Worm (Caenorhabditis elegans): ENCODE results near the gene ret-1.
A peak's percentile ranks its signal among the peaks of the same experiment; 100 is the strongest.

The ret-1 gene

DNA sequence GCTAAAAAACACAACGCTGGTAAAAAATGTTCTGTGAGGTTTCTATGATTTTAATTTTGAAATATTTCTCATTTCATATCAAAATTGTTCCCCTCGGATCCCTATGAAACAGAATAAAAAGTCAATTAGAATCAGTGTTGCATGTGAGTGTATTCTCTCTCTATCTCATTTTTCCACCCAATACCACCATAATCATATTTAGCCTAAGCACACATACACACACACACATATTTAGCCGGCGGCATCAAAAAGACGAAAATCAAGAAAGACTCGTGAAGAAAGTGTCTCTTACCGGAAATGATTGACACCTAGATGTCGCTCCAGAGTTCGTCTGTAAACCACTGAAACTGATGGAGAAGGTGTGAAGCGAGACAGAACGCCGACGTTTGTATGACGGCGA is 7.0 kb upstream of the ret-1 start:
- no peak for TF ChIP-seq dao-5 (tag; optimal IDR thresholded peaks at IDR 0.05)
- no peak for TF ChIP-seq him-1 (tag; optimal IDR thresholded peaks at IDR 0.05)

DNA sequence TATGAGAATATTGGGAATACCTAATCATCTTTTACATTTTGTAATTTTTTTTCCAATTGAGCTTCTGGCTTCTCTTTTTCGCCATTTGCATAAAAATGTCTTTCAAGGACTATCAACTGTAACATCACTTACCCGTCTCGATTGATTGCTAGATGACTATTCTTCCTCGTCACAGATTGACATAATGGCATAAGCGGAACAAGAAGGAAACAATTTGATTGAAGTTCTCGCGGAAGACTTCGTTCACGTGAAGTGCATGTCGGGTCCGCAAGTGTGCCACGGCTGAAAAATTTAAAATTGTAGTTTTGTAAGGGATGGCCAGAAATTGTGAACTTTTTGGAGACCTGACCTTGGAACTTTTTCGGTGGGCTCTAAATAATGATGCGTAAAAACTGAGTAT is 6.5 kb upstream of the ret-1 start:
- no peak for TF ChIP-seq W03F9.2 (tag; optimal IDR thresholded peaks at IDR 0.05)
- TF ChIP-seq him-1 (tag; optimal IDR thresholded peaks at IDR 0.05) = no peak
- TF ChIP-seq dao-5 (tag; optimal IDR thresholded peaks at IDR 0.05) = no peak

DNA sequence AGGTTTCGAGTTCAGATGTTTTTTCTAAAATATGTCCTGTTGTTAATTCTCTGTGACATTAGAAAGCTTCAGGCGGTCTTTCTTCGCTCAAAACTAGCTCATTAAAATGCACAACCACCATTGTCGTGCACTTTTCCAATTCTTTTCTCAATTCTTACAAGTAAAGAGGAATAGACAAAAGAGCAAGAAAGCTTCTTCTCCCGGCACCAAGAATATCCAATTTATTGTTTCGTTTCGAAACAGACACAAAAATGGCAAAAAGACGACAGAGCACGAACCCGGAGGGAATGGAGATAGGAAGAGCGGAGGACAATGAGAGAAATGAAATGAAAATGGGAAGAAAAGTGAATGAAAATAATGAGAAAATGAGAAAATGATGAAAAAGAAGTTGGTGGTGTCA is 5.4 kb upstream of the ret-1 start:
- TF ChIP-seq W03F9.2 (tag; optimal IDR thresholded peaks at IDR 0.05) = no peak
- no peak for TF ChIP-seq him-1 (tag; optimal IDR thresholded peaks at IDR 0.05)
- no peak for TF ChIP-seq dao-5 (tag; optimal IDR thresholded peaks at IDR 0.05)

DNA sequence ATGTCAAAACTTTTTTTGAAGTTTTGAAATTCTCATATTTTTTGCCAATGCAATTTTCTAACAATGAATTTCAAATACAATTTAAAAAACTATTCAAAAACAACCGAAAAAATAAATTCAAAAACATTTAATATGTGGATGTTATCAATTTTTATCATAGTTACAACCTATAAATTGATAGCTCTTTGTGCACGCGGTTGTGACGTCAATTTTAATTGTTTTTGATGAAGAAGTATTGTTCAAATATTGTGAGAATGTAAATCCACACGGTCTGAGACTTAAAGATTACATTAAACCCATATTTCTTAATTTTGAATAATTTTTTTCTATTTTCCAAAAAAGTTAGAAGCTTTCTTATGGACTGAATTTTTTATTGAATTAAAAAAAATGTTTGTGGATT is 4.8 kb upstream of the ret-1 start:
- TF ChIP-seq W03F9.2 (tag; optimal IDR thresholded peaks at IDR 0.05) = no peak
- TF ChIP-seq dao-5 (tag; optimal IDR thresholded peaks at IDR 0.05) = no peak
- TF ChIP-seq him-1 (tag; optimal IDR thresholded peaks at IDR 0.05) = no peak

DNA sequence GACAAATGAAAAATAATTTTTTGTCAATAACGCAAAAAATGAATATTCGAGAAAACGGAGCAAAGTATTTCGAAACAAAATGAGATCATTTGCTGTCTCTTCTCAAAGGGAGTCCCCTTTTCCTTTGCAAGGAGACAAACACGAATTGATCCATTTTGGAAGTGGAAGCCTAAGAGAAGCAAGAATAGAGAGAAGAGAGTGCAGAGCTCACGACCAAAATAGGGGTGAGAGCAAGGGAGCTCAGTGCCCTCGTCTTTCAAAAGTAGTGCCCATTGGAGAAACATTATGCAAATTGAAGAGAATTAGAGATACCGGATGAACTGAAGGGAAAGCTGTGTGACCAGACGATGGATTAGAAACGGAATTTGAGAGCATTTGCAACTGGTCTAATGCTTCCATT is 4.0 kb upstream of the ret-1 start:
- TF ChIP-seq dao-5 (tag; optimal IDR thresholded peaks at IDR 0.05) (no peak), him-1 (tag; optimal IDR thresholded peaks at IDR 0.05) (peak; percentile 38)

DNA sequence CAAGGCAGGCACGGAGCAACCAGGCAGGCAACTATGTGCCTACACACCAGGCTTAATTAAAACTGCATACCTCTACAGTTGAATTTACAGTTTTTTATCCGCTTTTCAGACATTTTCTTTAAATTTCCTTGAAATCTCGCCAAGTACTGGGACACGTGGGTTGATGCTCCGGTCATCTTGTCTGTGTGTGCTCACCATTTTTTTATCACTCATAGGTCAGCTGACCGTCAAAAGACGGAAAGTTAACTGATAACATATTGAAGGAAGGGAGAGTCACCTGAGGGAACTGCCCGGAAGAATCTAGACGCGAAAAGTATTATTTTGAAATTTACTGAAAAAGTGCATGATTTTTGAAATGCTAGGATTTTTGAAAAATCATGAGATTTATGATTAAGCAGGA is 3.3 kb upstream of the ret-1 start:
- no peak for TF ChIP-seq him-1 (tag; optimal IDR thresholded peaks at IDR 0.05)
- TF ChIP-seq W03F9.2 (tag; optimal IDR thresholded peaks at IDR 0.05) = no peak

DNA sequence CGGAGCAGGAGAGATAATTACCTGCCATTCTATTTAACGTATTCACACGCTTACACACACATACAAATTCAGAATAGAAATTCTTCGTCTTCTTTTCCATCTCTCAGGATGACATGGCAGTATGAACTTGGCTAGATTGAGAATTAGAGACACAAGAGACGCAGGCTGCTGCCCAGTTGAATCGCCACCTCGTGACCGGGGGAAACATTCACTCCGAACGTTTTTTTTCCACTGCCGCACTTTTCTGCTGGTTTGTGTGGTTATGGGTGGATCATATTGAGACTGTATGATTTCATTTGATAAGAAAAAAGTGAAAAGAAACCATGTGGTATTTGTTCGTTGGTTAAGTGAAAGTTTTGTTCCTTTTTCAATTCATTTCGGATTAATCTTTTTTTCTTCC is 2.4 kb upstream of the ret-1 start:
- TF ChIP-seq W03F9.2 (tag; optimal IDR thresholded peaks at IDR 0.05) = peak; percentile 64
- TF ChIP-seq him-1 (tag; optimal IDR thresholded peaks at IDR 0.05) = no peak
- TF ChIP-seq dao-5 (tag; optimal IDR thresholded peaks at IDR 0.05) = no peak

DNA sequence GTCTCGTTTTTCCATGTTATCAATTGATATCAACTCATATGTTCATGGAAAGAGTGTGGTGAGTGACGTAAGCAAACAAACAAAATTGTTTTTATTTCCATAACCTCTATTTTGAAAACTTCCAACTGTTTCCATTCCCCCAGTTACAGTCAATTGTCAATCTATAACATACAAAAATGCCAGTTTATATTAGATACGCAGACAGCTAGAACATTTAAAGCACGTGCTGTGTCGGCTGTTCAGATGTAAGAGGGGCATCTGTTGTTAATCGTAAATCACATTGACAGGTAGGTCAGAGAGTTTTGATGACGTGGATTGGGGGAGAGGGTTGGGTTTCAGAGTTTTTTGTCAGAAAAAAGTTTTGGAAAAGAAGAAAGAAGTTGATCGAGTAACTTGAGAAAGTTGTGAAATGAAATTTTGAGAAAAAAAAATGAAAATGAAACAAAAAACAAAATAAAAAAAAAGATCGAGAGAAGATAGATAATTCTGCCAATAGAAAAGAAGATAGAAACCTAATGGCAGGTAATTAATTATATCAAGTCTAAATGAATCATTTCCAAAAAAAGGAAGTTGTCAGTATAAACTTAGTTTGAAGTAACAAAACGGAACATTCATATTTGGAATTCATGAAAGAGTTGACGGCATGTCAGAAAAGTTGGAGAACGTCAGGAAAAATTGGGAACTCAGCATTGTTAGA is 1.4 kb upstream of the ret-1 start:
- TF ChIP-seq dao-5 (tag; optimal IDR thresholded peaks at IDR 0.05) = no peak
- peak; percentile 54 for TF ChIP-seq W03F9.2 (tag; optimal IDR thresholded peaks at IDR 0.05)
- TF ChIP-seq him-1 (tag; optimal IDR thresholded peaks at IDR 0.05) = no peak

DNA sequence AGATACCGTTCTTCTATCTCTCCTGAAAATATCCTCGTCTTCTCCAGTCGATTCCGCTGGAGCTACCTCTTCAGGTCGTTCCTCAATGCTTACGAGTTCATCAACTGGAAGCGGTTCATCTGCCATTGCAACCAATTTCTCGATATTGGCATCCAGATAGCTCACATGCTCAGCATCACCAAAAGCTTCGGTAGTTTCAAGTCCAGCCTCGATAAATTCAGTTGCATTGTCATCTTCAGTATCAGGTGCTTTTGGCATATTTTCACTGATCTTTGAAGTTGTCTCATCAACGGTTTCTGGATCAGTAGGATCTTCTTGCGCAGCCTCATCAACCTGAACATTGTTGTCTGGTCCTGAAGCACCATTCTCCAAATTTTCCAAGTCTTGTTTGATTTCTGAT is 5.6 kb downstream of the ret-1 start:
- TF ChIP-seq dao-5 (tag; optimal IDR thresholded peaks at IDR 0.05) = no peak

DNA sequence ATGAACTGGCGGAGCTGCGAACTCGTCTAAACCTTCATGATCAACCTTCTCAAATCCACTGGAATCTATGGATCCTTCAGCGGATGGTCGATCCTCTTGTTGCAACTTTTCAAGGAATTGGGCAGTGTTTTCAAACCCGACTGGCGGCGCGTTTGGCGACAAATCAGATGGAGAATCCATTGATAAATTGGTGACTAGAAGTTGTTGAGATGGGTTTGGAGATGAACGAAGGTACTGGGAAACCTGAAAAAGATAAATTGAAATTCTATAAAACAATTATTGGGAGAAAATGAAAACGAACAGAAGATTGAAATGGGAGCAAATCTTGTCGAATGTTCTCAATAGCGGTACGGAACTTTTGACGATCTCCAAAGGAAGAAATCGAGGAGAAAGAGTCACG is 9.1 kb downstream of the ret-1 start:
- TF ChIP-seq him-1 (tag; optimal IDR thresholded peaks at IDR 0.05) = no peak
- no peak for TF ChIP-seq dao-5 (tag; optimal IDR thresholded peaks at IDR 0.05)
- TF ChIP-seq W03F9.2 (tag; optimal IDR thresholded peaks at IDR 0.05) = no peak

DNA sequence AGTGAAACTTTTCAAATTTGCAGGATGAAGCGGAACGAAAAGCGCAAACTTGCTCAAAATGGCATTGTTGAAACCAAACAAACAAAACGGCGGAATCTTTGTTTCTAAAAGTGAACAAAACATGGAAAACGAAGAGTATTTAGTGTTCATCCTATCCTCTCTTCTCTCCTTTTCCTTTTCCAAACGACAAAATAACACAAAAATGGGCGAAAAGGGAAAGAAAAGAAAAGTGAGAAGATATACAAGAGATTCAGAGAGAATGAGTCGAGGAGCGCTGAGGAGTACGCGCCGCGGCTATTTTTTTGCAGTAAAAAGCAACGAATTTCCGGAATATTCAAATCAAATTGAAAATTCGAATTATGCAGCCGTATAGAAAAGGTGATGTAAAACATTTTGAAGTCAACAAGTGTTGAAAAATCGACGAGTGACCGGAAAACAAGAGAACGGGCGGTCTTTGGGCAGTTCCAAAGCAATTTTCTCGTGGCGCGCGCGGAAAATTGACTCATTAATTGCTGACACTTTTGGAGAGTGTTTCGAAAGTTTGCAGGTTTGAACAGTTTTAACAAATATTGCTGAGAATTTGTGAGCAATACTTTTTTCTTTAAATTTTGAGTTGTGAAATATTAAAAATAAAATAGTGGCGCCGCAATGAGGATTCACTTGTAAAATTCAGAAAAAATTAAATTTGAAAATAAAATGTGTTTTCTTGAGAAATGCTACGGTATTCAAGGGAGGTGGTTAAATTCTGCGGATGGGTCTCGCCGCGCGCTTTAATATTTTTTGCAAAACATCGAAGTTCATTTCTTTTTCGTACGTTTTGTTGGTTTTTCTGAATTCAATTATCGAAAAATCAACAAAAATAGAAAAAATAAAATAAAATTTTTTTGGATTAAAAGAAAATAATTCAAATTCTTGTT is 11.9 kb downstream of the ret-1 start:
- TF ChIP-seq W03F9.2 (tag; optimal IDR thresholded peaks at IDR 0.05) (no peak), dao-5 (tag; optimal IDR thresholded peaks at IDR 0.05) (no peak), him-1 (tag; optimal IDR thresholded peaks at IDR 0.05) (no peak)

DNA sequence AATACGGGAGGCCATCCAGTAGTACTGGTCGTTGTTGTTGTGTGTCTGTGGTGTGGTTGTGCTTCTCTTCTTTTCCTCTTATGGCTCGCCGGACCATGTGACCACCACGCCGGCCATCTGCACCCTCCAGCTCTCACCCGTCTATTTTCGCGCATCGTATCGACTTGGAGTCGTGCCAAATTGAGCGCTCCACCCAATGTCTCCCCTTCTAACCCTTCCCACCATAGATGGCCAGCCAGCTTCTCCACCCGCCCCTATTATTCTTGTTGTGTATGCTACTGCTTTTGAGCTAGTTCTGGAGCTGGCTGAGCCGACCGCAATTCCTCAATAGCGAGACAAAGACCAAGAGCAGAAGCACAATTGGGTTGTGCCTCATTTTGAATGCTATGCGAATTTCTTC is 14.0 kb downstream of the ret-1 start:
- peak; percentile 4 for TF ChIP-seq him-1 (tag; optimal IDR thresholded peaks at IDR 0.05)
- TF ChIP-seq dao-5 (tag; optimal IDR thresholded peaks at IDR 0.05) = no peak

DNA sequence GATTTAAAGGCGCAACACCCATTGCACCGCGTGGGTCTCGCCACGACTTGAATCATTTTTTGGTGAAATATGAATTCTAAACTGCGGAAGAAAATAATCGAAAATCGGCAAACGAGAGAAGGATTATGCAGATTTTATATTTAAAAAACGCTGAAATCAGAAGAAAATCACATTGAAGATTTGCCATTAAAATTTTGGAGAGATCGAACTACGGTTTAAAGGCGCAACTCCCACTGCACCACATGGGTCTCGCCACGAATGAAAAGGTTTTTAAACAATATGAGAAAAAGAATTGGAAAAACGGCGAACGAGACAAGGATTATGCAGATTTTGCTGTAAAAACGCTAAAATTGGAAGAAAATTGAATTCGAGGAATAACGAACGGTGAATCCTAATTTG is 14.4 kb downstream of the ret-1 start:
- no peak for TF ChIP-seq W03F9.2 (tag; optimal IDR thresholded peaks at IDR 0.05)
- TF ChIP-seq dao-5 (tag; optimal IDR thresholded peaks at IDR 0.05) = no peak
- TF ChIP-seq him-1 (tag; optimal IDR thresholded peaks at IDR 0.05) = no peak

DNA sequence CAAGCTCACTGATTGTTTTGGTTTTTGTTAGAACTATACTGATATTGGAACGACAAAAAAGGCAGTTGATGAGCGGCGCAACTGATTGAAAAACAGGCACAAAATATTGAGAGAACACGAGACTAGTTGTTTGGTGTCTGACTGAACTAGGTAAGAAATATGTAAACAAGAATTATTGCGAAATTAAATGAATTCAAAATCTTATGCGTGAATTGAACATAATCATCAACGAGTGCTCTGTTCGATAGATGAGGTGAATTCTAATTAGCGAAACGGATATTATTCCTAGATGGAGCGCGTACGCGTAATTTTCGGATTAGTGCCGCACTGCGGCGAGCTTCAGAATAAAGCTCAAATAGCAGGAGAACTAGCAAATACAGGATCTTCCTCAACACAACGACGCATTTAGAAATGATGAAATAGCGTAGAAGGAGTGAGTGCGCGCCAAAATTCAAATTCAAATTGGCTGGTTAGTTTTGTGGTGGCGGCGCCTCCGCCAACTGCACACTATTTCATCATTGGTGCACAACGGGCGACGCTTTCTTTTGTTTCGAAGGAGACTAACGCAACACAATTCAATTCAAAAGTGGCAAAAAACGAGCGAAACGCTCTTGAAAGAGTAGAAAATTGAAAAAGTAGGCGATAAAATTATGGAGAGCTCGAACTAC is 15.0 kb downstream of the ret-1 start:
- TF ChIP-seq W03F9.2 (tag; optimal IDR thresholded peaks at IDR 0.05) (no peak), dao-5 (tag; optimal IDR thresholded peaks at IDR 0.05) (no peak), him-1 (tag; optimal IDR thresholded peaks at IDR 0.05) (no peak)
